Worm (Caenorhabditis elegans): Measurements from ENCODE around the gene E04F6.8.

The E04F6.8 gene

ce11 chrII:7189120-7189519 is 22.1 kb downstream of the E04F6.8 start, which contains the start of gene E04F6.4:
TSS of gene E04F6.4 (plus strand) at chrII:7189420.
- TF ChIP-seq aly-1 (tag; optimal IDR thresholded peaks at IDR 0.05), result no peak
- no peak for TF ChIP-seq hmbx-1 (tag; optimal IDR thresholded peaks at IDR 0.05)
- no peak for TF ChIP-seq scrt-1 (GFP tag; IDR thresholded peaks at IDR 0.05)
- no peak for TF ChIP-seq B0310.2 (tag; optimal IDR thresholded peaks at IDR 0.05)
- TF ChIP-seq hnd-1 (tag; optimal IDR thresholded peaks at IDR 0.05), result no peak
- TF ChIP-seq tra-4 (tag; optimal IDR thresholded peaks at IDR 0.05), result no peak
- no peak for TF ChIP-seq ama-1 (optimal IDR thresholded peaks at IDR 0.05)
- TF ChIP-seq F13C5.2 (tag; optimal IDR thresholded peaks at IDR 0.05), result no peak
- TF ChIP-seq pes-1 (GFP tag; IDR thresholded peaks at IDR 0.05), result no peak

- TF ChIP-seq scrt-1 (GFP tag; IDR thresholded peaks at IDR 0.05) (no peak), ama-1 (optimal IDR thresholded peaks at IDR 0.05) (no peak), sea-1 (GFP tag; conservative IDR thresholded peaks at IDR 0.05) (no peak), tbx-37 (GFP tag; conservative IDR thresholded peaks at IDR 0.05) (no peak), ceh-36 (tag; optimal IDR thresholded peaks at IDR 0.05) (no peak), tra-4 (tag; optimal IDR thresholded peaks at IDR 0.05) (no peak), flt-1 (GFP tag; IDR thresholded peaks at IDR 0.05) (no peak), hmg-4 (GFP tag; optimal IDR thresholded peaks at IDR 0.05) (no peak), pes-1 (GFP tag; IDR thresholded peaks at IDR 0.05) (no peak), B0310.2 (tag; optimal IDR thresholded peaks at IDR 0.05) (no peak)
Measured at ce11 chrII:7187110-7187509, 24.1 kb downstream of the E04F6.8 start, which contains the start of gene C27H5.6. TSS of gene C27H5.6 (minus strand) at chrII:7187210.

ce11 chrII:7186117-7186516 is 25.1 kb downstream of the E04F6.8 start:
- TF ChIP-seq pes-1 (GFP tag; IDR thresholded peaks at IDR 0.05) (no peak), tbx-11 (GFP tag; IDR thresholded peaks at IDR 0.05) (no peak), sea-1 (GFP tag; conservative IDR thresholded peaks at IDR 0.05) (no peak), F13C5.2 (tag; optimal IDR thresholded peaks at IDR 0.05) (no peak), ets-7 (tag; optimal IDR thresholded peaks at IDR 0.05) (no peak), hmg-4 (GFP tag; optimal IDR thresholded peaks at IDR 0.05) (no peak), aly-1 (tag; optimal IDR thresholded peaks at IDR 0.05) (no peak), ceh-36 (tag; optimal IDR thresholded peaks at IDR 0.05) (no peak), flt-1 (GFP tag; IDR thresholded peaks at IDR 0.05) (no peak), scrt-1 (GFP tag; IDR thresholded peaks at IDR 0.05) (no peak), hmbx-1 (tag; optimal IDR thresholded peaks at IDR 0.05) (no peak)

ce11 chrII:7183493-7184272 is 27.5 kb downstream of the E04F6.8 start, which contains the start of gene pdl-1:
TSS of gene pdl-1 (plus strand) at chrII:7183801.
- TF ChIP-seq pes-1 (GFP tag; IDR thresholded peaks at IDR 0.05), result peak; percentile 97
- peak; percentile 97 for TF ChIP-seq scrt-1 (GFP tag; IDR thresholded peaks at IDR 0.05)
- TF ChIP-seq ets-7 (tag; optimal IDR thresholded peaks at IDR 0.05), result peak; percentile 87
- no peak for TF ChIP-seq ama-1 (optimal IDR thresholded peaks at IDR 0.05)
- peak; percentile 84 for TF ChIP-seq tra-4 (tag; optimal IDR thresholded peaks at IDR 0.05)
- peak; percentile 97 for TF ChIP-seq hmg-4 (GFP tag; optimal IDR thresholded peaks at IDR 0.05)
- peak; percentile 76 for TF ChIP-seq hmbx-1 (tag; optimal IDR thresholded peaks at IDR 0.05)
- TF ChIP-seq hnd-1 (tag; optimal IDR thresholded peaks at IDR 0.05), result peak; percentile 90
- peak; percentile 94 for TF ChIP-seq ceh-36 (tag; optimal IDR thresholded peaks at IDR 0.05)
- TF ChIP-seq F13C5.2 (tag; optimal IDR thresholded peaks at IDR 0.05), result peak; percentile 96
- peak; percentile 97 for TF ChIP-seq flt-1 (GFP tag; IDR thresholded peaks at IDR 0.05)
- TF ChIP-seq tbx-37 (GFP tag; conservative IDR thresholded peaks at IDR 0.05), result peak; percentile 92
- peak; percentile 95 for TF ChIP-seq ceh-13 (GFP tag; optimal IDR thresholded peaks at IDR 0.05)
- TF ChIP-seq B0310.2 (tag; optimal IDR thresholded peaks at IDR 0.05), result peak; percentile 89
- peak; percentile 96 for TF ChIP-seq sea-1 (GFP tag; conservative IDR thresholded peaks at IDR 0.05)
- peak; percentile 96 for TF ChIP-seq aly-1 (tag; optimal IDR thresholded peaks at IDR 0.05)
- TF ChIP-seq tbx-11 (GFP tag; IDR thresholded peaks at IDR 0.05), result peak; percentile 94

ce11 chrII:7182630-7183029 is 28.6 kb downstream of the E04F6.8 start:
- TF ChIP-seq pes-1 (GFP tag; IDR thresholded peaks at IDR 0.05) (no peak), hmbx-1 (tag; optimal IDR thresholded peaks at IDR 0.05) (no peak), ama-1 (optimal IDR thresholded peaks at IDR 0.05) (no peak), ceh-36 (tag; optimal IDR thresholded peaks at IDR 0.05) (no peak), ceh-13 (GFP tag; optimal IDR thresholded peaks at IDR 0.05) (no peak), F13C5.2 (tag; optimal IDR thresholded peaks at IDR 0.05) (no peak), aly-1 (tag; optimal IDR thresholded peaks at IDR 0.05) (no peak)

- TF ChIP-seq sea-1 (GFP tag; conservative IDR thresholded peaks at IDR 0.05), result no peak
- no peak for TF ChIP-seq flt-1 (GFP tag; IDR thresholded peaks at IDR 0.05)
- TF ChIP-seq hmbx-1 (tag; optimal IDR thresholded peaks at IDR 0.05), result no peak
- no peak for TF ChIP-seq hnd-1 (tag; optimal IDR thresholded peaks at IDR 0.05)
- TF ChIP-seq aly-1 (tag; optimal IDR thresholded peaks at IDR 0.05), result no peak
- no peak for TF ChIP-seq ets-7 (tag; optimal IDR thresholded peaks at IDR 0.05)
- no peak for TF ChIP-seq tbx-11 (GFP tag; IDR thresholded peaks at IDR 0.05)
- no peak for TF ChIP-seq ceh-13 (GFP tag; optimal IDR thresholded peaks at IDR 0.05)
- no peak for TF ChIP-seq tbx-37 (GFP tag; conservative IDR thresholded peaks at IDR 0.05)
- TF ChIP-seq tra-4 (tag; optimal IDR thresholded peaks at IDR 0.05), result no peak
- TF ChIP-seq ceh-36 (tag; optimal IDR thresholded peaks at IDR 0.05), result no peak
Measured at ce11 chrII:7176108-7176507, 35.1 kb downstream of the E04F6.8 start.

ce11 chrII:7174843-7175242 is 36.3 kb downstream of the E04F6.8 start, which contains the start of gene glc-4:
TSS of gene glc-4 (minus strand) at chrII:7174943.
- TF ChIP-seq scrt-1 (GFP tag; IDR thresholded peaks at IDR 0.05), result no peak
- no peak for TF ChIP-seq flt-1 (GFP tag; IDR thresholded peaks at IDR 0.05)
- TF ChIP-seq ets-7 (tag; optimal IDR thresholded peaks at IDR 0.05), result no peak

All from whole organism, early embryonic.